Worm (Caenorhabditis elegans) whole organism, young adult: ENCODE data around the gene F14D2.8.

Experiments used
- B0261.1 ChIP-seq: sonication (generic microtip); optimal IDR thresholded peaks from 2 replicates; lab custom pipeline; 2016; ENCODE audit warnings: mild to moderate bottlenecking, missing genetic modification characterization, moderate library complexity, missing compliant biosample characterization
- B0336.3 ChIP-seq: fragments of 200-800 bp; sonication (Bioruptor generic); IDR thresholded peaks from 2 replicates; pipeline ENCODE4 v1.3.6; 2022; ENCODE audit warnings: missing genetic modification characterization, missing compliant biosample characterization
- F22D6.2 ChIP-seq: sonication (generic microtip); optimal IDR thresholded peaks from 2 replicates; lab custom pipeline; 2016; ENCODE audit warnings: mild to moderate bottlenecking, missing genetic modification characterization, missing compliant biosample characterization
- F33H1.4 ChIP-seq: fragments of 200-800 bp; sonication (Bioruptor generic); IDR thresholded peaks from 2 replicates; pipeline ENCODE4 v1.3.6; 2022; ENCODE audit warnings: missing genetic modification reagents, missing genetic modification characterization, missing compliant biosample characterization
- T07F8.4 ChIP-seq: sonication (generic microtip); optimal IDR thresholded peaks from 2 replicates; lab custom pipeline; 2016; ENCODE audit warnings: mild to moderate bottlenecking, missing genetic modification characterization, moderate library complexity, missing compliant biosample characterization
- Y53F4B.3 ChIP-seq: fragments of 200-800 bp; sonication (Bioruptor generic); IDR thresholded peaks from 2 replicates; pipeline ENCODE4 v1.3.6; 2022; ENCODE audit warnings: missing genetic modification reagents, missing genetic modification characterization, missing compliant biosample characterization
- Y53G8AR.9 ChIP-seq: fragments of 200-800 bp; sonication (Bioruptor generic); conservative IDR thresholded peaks from 2 replicates; pipeline ENCODE4 v1.3.6; 2022; ENCODE audit warnings: missing genetic modification reagents, missing genetic modification characterization, missing compliant biosample characterization
- Y67H2A.10 ChIP-seq: fragments of 200-800 bp; sonication (Bioruptor generic); conservative IDR thresholded peaks from 2 replicates; pipeline ENCODE4 v1.3.6; 2022; ENCODE audit warnings: missing genetic modification reagents, missing genetic modification characterization, missing compliant biosample characterization
- Y79H2A.3 ChIP-seq: fragments of 200-800 bp; sonication (Bioruptor generic); conservative IDR thresholded peaks from 2 replicates; pipeline ENCODE4 v1.3.6; 2022; ENCODE audit warnings: missing genetic modification reagents, missing genetic modification characterization, missing compliant biosample characterization
- aptf-2 ChIP-seq: fragments of 200-800 bp; sonication (Bioruptor generic); conservative IDR thresholded peaks from 2 replicates; pipeline ENCODE4 v1.3.6; 2022; ENCODE audit warnings: missing genetic modification reagents, missing genetic modification characterization, missing compliant biosample characterization
- aptf-3 ChIP-seq: fragments of 200-800 bp; sonication (Bioruptor generic); IDR thresholded peaks from 2 replicates; pipeline ENCODE4 v1.3.6; 2022; ENCODE audit warnings: missing genetic modification characterization, missing compliant biosample characterization
- bed-1 ChIP-seq: fragments of 200-800 bp; sonication (Bioruptor generic); IDR thresholded peaks from 2 replicates; pipeline ENCODE4 v1.3.6; 2022; ENCODE audit warnings: missing genetic modification reagents, missing genetic modification characterization, missing compliant biosample characterization
- ccch-3 ChIP-seq: fragments of 200-800 bp; sonication (Bioruptor generic); optimal IDR thresholded peaks from 2 replicates; lab custom pipeline; 2018; ENCODE audit warnings: mild to moderate bottlenecking, missing genetic modification characterization, missing compliant biosample characterization
- ceh-27 ChIP-seq: fragments of 200-800 bp; sonication (Bioruptor generic); optimal IDR thresholded peaks from 2 replicates; lab custom pipeline; 2018; ENCODE audit warnings: mild to moderate bottlenecking, missing genetic modification characterization, moderate library complexity, missing compliant biosample characterization
- efl-1 ChIP-seq: fragments of 150-350 bp; optimal IDR thresholded peaks from 2 replicates; lab custom pipeline; 2014; ENCODE audit warnings: missing biosample characterization, missing genetic modification reagents, missing genetic modification characterization
- egl-44 ChIP-seq: fragments of 200-800 bp; sonication (Bioruptor generic); IDR thresholded peaks from 2 replicates; pipeline ENCODE4 v1.3.6; 2022; ENCODE audit warnings: missing genetic modification reagents, missing genetic modification characterization, missing compliant biosample characterization
- egrh-3 ChIP-seq: fragments of 200-800 bp; sonication (Bioruptor generic); IDR thresholded peaks from 2 replicates; pipeline ENCODE4 v1.3.6; 2022; ENCODE audit warnings: missing genetic modification reagents, missing genetic modification characterization, missing compliant biosample characterization
- ekl-4 ChIP-seq: fragments of 200-800 bp; sonication (Bioruptor generic); IDR thresholded peaks from 2 replicates; pipeline ENCODE4 v1.3.6; 2022; ENCODE audit warnings: missing genetic modification reagents, missing genetic modification characterization, missing compliant biosample characterization
- hmg-1.2 ChIP-seq: fragments of 200-800 bp; sonication (Bioruptor generic); IDR thresholded peaks from 2 replicates; pipeline ENCODE4 v1.3.6; 2022; ENCODE audit warnings: missing genetic modification reagents, missing genetic modification characterization, missing compliant biosample characterization
- hrde-1 ChIP-seq: sonication (generic microtip); optimal IDR thresholded peaks from 2 replicates; lab custom pipeline; 2016; ENCODE audit warnings: missing genetic modification characterization, mild to moderate bottlenecking, missing compliant biosample characterization, moderate library complexity, missing genotype, missing genetic modification reagents, borderline replicate concordance
- lin-26 ChIP-seq: fragments of 200-800 bp; sonication (Bioruptor generic); IDR thresholded peaks from 2 replicates; pipeline ENCODE4 v1.3.6; 2022; ENCODE audit warnings: missing genetic modification reagents, missing genetic modification characterization, missing compliant biosample characterization
- lin-35 ChIP-seq, 3 experiments: fragments of 150-350 bp in 2 of 3; sonication (generic microtip) in 1 of 3; optimal IDR thresholded peaks; 2 replicates each; lab custom pipeline; 2014 to 2018; ENCODE audit warnings: missing biosample characterization in 3 of 3, missing genetic modification characterization in 3 of 3, missing genetic modification reagents in 3 of 3
- madf-6 ChIP-seq: fragments of 200-800 bp; sonication (Bioruptor generic); IDR thresholded peaks from 2 replicates; pipeline ENCODE4 v1.3.6; 2022; ENCODE audit warnings: missing genetic modification reagents, missing genetic modification characterization, missing compliant biosample characterization
- mel-28 ChIP-seq: sonication (generic microtip); optimal IDR thresholded peaks from 2 replicates; lab custom pipeline; 2016; ENCODE audit warnings: borderline replicate concordance, mild to moderate bottlenecking, missing genetic modification characterization, missing compliant biosample characterization
- mes-4 ChIP-seq: sonication (generic microtip); optimal IDR thresholded peaks from 2 replicates; lab custom pipeline; 2016; ENCODE audit warnings: missing genotype, missing genetic modification characterization, missing compliant biosample characterization
- nfya-2 ChIP-seq: fragments of 200-800 bp; sonication (Bioruptor generic); IDR thresholded peaks from 2 replicates; pipeline ENCODE4 v1.3.6; 2022; ENCODE audit warnings: missing genetic modification reagents, missing genetic modification characterization, missing compliant biosample characterization
- nfyb-1 ChIP-seq: fragments of 200-800 bp; sonication (Bioruptor generic); IDR thresholded peaks from 2 replicates; pipeline ENCODE4 v1.3.6; 2022; ENCODE audit warnings: missing genetic modification reagents, missing genetic modification characterization, missing compliant biosample characterization
- pha-4 ChIP-seq: fragments of 150-350 bp; sonication (generic microtip); optimal IDR thresholded peaks from 2 replicates; lab custom pipeline; 2014; ENCODE audit warnings: missing biosample characterization, missing genetic modification reagents, missing genetic modification characterization
- snpc-4 ChIP-seq, 5 experiments: fragments of 150-350 bp in 1 of 5; sonication (generic microtip) in 4 of 5; optimal IDR thresholded peaks; 2 replicates each; lab custom pipeline; 2014 to 2018; ENCODE audit warnings: missing genetic modification characterization in 5 of 5, missing biosample characterization in 3 of 5, antibody characterized with exemption in 2 of 5, mild to moderate bottlenecking in 2 of 5, missing compliant biosample characterization in 2 of 5, missing genotype in 2 of 5, moderate library complexity in 2 of 5, missing genetic modification reagents in 1 of 5
- sptf-2 ChIP-seq: fragments of 200-800 bp; sonication (Bioruptor generic); optimal IDR thresholded peaks from 2 replicates; lab custom pipeline; 2018; ENCODE audit warnings: mild to moderate bottlenecking, missing genetic modification characterization, missing compliant biosample characterization
- unc-130 ChIP-seq: sonication (generic microtip); optimal IDR thresholded peaks from 2 replicates; lab custom pipeline; 2016; ENCODE audit warnings: missing genetic modification reagents, missing genetic modification characterization, missing compliant biosample characterization
- xnd-1 ChIP-seq: sonication (generic microtip); optimal IDR thresholded peaks from 2 replicates; lab custom pipeline; 2016; ENCODE audit warnings: missing genotype, missing genetic modification reagents, missing genetic modification characterization, missing compliant biosample characterization
- ztf-18 ChIP-seq: sonication (generic microtip); optimal IDR thresholded peaks from 2 replicates; lab custom pipeline; 2016; ENCODE audit warnings: missing genotype, mild to moderate bottlenecking, missing genetic modification characterization, missing compliant biosample characterization
- ztf-25 ChIP-seq: fragments of 200-800 bp; sonication (Bioruptor generic); IDR thresholded peaks from 2 replicates; pipeline ENCODE4 v1.3.6; 2022; ENCODE audit warnings: missing genetic modification reagents, missing genetic modification characterization, missing compliant biosample characterization
- ztf-26 ChIP-seq: sonication (generic microtip); optimal IDR thresholded peaks from 2 replicates; lab custom pipeline; 2017; ENCODE audit warnings: missing genetic modification characterization, missing compliant biosample characterization

Gene F14D2.8

ce11 chrII:3371010-3371409 is 21.3 kb upstream of the F14D2.8 start, which contains the start of gene bath-23:
TSS of gene bath-23 (plus strand) at chrII:3371310.
- TF ChIP-seq F33H1.4 (GFP tag; lab: Robert Waterston, UW), result no peak
- no peak for TF ChIP-seq snpc-4 (GFP tag; optimal IDR thresholded peaks at IDR 0.05; lab: Kevin White, UChicago)
- TF ChIP-seq snpc-4 (tag; optimal IDR thresholded peaks at IDR 0.05; lab: Kevin White, UChicago), result no peak
- TF ChIP-seq F22D6.2 (tag; lab: Kevin White, UChicago), result no peak
- TF ChIP-seq nfya-2, result no peak
- TF ChIP-seq mes-4 (tag; lab: Kevin White, UChicago), result no peak
- TF ChIP-seq madf-6 (GFP tag; lab: Robert Waterston, UW), result no peak
- TF ChIP-seq ceh-27 (GFP tag; lab: Kevin White, UChicago), result no peak
- no peak for TF ChIP-seq ztf-18 (tag; lab: Kevin White, UChicago)
- TF ChIP-seq, all 124 proteins: peak for 0

ce11 chrII:3370061-3370460 is 20.4 kb upstream of the F14D2.8 start, which contains the start of gene Y49F6C.8:
TSS of gene Y49F6C.8 (minus strand) at chrII:3370111.
- no peak for TF ChIP-seq ekl-4 (GFP tag; lab: Robert Waterston, UW)
- TF ChIP-seq madf-6 (GFP tag; lab: Robert Waterston, UW), result peak; percentile 72
- peak; percentile 98 for TF ChIP-seq aptf-2 (GFP tag; lab: Robert Waterston, UW)
- TF ChIP-seq aptf-3 (GFP tag; lab: Robert Waterston, UW), result peak; percentile 85; the same call in 1 of the 2 replicates
- peak; percentile 94 for TF ChIP-seq nfyb-1 (GFP tag; lab: Robert Waterston, UW)
- no peak for TF ChIP-seq Y79H2A.3 (GFP tag; lab: Robert Waterston, UW)
- TF ChIP-seq Y53F4B.3 (GFP tag; lab: Robert Waterston, UW), result no peak
- TF ChIP-seq efl-1 (GFP tag; lab: Kevin White, UChicago), result peak; percentile 30
- no peak for TF ChIP-seq lin-26 (GFP tag; lab: Robert Waterston, UW)
- peak; percentile 59; the same call in 1 of the 2 replicates for TF ChIP-seq hmg-1.2 (GFP tag; lab: Robert Waterston, UW)
- no peak for TF ChIP-seq ztf-26 (tag; lab: Kevin White, UChicago)
- peak; percentile 8 for TF ChIP-seq xnd-1
- no peak for TF ChIP-seq Y67H2A.10 (GFP tag; lab: Robert Waterston, UW)
- no peak for TF ChIP-seq egl-44 (GFP tag; lab: Robert Waterston, UW)

- no peak for TF ChIP-seq hrde-1 (tag; lab: Kevin White, UChicago)
- no peak for TF ChIP-seq ccch-3
- no peak for TF ChIP-seq unc-130 (GFP tag; lab: Kevin White, UChicago)
- no peak for TF ChIP-seq Y53G8AR.9 (GFP tag; lab: Robert Waterston, UW)
- no peak for TF ChIP-seq B0336.3
- no peak for TF ChIP-seq ztf-25 (GFP tag; lab: Robert Waterston, UW)
- no peak for TF ChIP-seq pha-4 (tag; lab: Kevin White, UChicago)
- no peak for TF ChIP-seq sptf-2
- TF ChIP-seq mel-28 (tag; lab: Kevin White, UChicago), result no peak
- TF ChIP-seq B0261.1 (tag; lab: Kevin White, UChicago), result no peak
- TF ChIP-seq lin-35 (GFP tag; optimal IDR thresholded peaks at IDR 0.05; lab: Kevin White, UChicago), result no peak
- TF ChIP-seq T07F8.4, result no peak
- TF ChIP-seq ztf-26 (tag; lab: Kevin White, UChicago), result no peak
- TF ChIP-seq egrh-3 (GFP tag; lab: Robert Waterston, UW), result no peak
- TF ChIP-seq lin-26 (GFP tag; lab: Robert Waterston, UW), result no peak
- no peak for TF ChIP-seq bed-1 (GFP tag; lab: Robert Waterston, UW)
- TF ChIP-seq, all 124 proteins: peak for 0
Measured at ce11 chrII:3368097-3368496, 18.4 kb upstream of the F14D2.8 start, which contains the start of gene Y49F6C.7. TSS of gene Y49F6C.7 (minus strand) at chrII:3368197.
